Worm (Caenorhabditis elegans) whole organism, L3 larva: ENCODE results near the gene ZK1307.2.

Source experiments
- elt-3 ChIP-seq, 3 experiments: fragments of 150-350 bp in 1 of 3; sonication (generic microtip) in 2 of 3; optimal IDR thresholded peaks; 2 replicates in 2 of 3; 4 replicates in 1 of 3; lab custom pipeline; 2014 to 2017; ENCODE audit warnings: missing biosample characterization in 3 of 3, missing genetic modification characterization in 3 of 3
- lsy-12 ChIP-seq: sonication (generic microtip); optimal IDR thresholded peaks from 2 replicates; lab custom pipeline; 2016; ENCODE audit warnings: mild to moderate bottlenecking, missing genetic modification characterization, missing compliant biosample characterization
- nhr-12 ChIP-seq: fragments of 150-350 bp; optimal IDR thresholded peaks from 2 replicates; lab custom pipeline; 2014; ENCODE audit warnings: missing biosample characterization, missing genetic modification characterization
- skn-1 ChIP-seq: fragments of 150-350 bp; optimal IDR thresholded peaks from 2 replicates; lab custom pipeline; 2014; ENCODE audit warnings: missing biosample characterization, missing genetic modification characterization
- ztf-11 ChIP-seq: fragments of 150-350 bp; optimal IDR thresholded peaks from 2 replicates; lab custom pipeline; 2014; ENCODE audit warnings: missing biosample characterization, missing genetic modification characterization

ce11 chrII:9605954-9606353 is 47.8 kb downstream of the ZK1307.2 start:
- no peak for TF ChIP-seq elt-3 (tag; optimal IDR thresholded peaks at IDR 0.05; lab: Kevin White, UChicago)
- TF ChIP-seq lsy-12 (tag; lab: Kevin White, UChicago): no peak
- no peak for TF ChIP-seq skn-1 (tag; lab: Kevin White, UChicago)
- no peak for TF ChIP-seq nhr-12 (tag; lab: Kevin White, UChicago)
- TF ChIP-seq ztf-11 (tag; lab: Kevin White, UChicago): no peak
